Fruit fly (Drosophila melanogaster) Kc167 (cell line): ENCODE measurements around the gene CG14006.

Experiments
- Myc ChIP-seq: fragments of >200 bp; optimal IDR thresholded peaks from 2 replicates; lab custom pipeline; 2017; ENCODE audit warnings: missing external identifiers
- psq ChIP-seq: fragments of >200 bp; optimal IDR thresholded peaks from 2 replicates; lab custom pipeline; 2017; ENCODE audit warnings: missing external identifiers

dm6 chr2L:5678282-5678681 is 50.3 kb downstream of the CG14006 start, which contains the start of gene CG12511:
- TF ChIP-seq psq (lab: Kevin White, UChicago) (no peak), Myc (lab: Kevin White, UChicago) (no peak)
